Worm (Caenorhabditis elegans) whole organism, L2 larva: ENCODE results near the gene F20D6.1.

Experiments used
- unc-55 ChIP-seq: fragments of 150-350 bp; sonication (generic microtip); optimal IDR thresholded peaks from 3 replicates; lab custom pipeline; 2014; ENCODE audit warnings: missing biosample characterization, missing genetic modification reagents, missing genetic modification characterization
- ztf-11 ChIP-seq: sonication (generic microtip); optimal IDR thresholded peaks from 2 replicates; lab custom pipeline; 2017; ENCODE audit warnings: missing biosample characterization, missing genetic modification characterization

- no peak for TF ChIP-seq unc-55
- no peak for TF ChIP-seq ztf-11
Measured at ce11 chrV:8230056-8230455, 39.5 kb downstream of the F20D6.1 start.
